Worm (Caenorhabditis elegans) whole organism, L4 larva: ENCODE data around the gene F59A6.2.
A peak's percentile ranks its signal among the peaks of the same experiment; 100 is the strongest.

ENCODE experiments used
- T20F7.1 ChIP-seq: fragments of 200-800 bp; sonication (Bioruptor generic); optimal IDR thresholded peaks from 2 replicates; lab custom pipeline; 2018; ENCODE audit warnings: mild to moderate bottlenecking, missing genetic modification characterization, missing compliant biosample characterization
- ces-1 ChIP-seq: fragments of 150-350 bp; sonication (generic microtip); optimal IDR thresholded peaks from 4 replicates; lab custom pipeline; 2014; ENCODE audit warnings: missing biosample characterization, missing genetic modification reagents, missing genetic modification characterization
- hlh-11 ChIP-seq: fragments of 200-800 bp; sonication (Bioruptor generic); optimal IDR thresholded peaks from 2 replicates; lab custom pipeline; 2018; ENCODE audit warnings: mild to moderate bottlenecking, missing genetic modification characterization, missing compliant biosample characterization
- hlh-30 ChIP-seq: sonication (generic microtip); optimal IDR thresholded peaks from 2 replicates; lab custom pipeline; 2017; ENCODE audit warnings: antibody characterized with exemption, mild to moderate bottlenecking, missing genetic modification characterization, missing compliant biosample characterization; ENCODE audit not compliant: insufficient read depth
- jun-1 ChIP-seq: fragments of 150-350 bp; optimal IDR thresholded peaks from 2 replicates; lab custom pipeline; 2014; ENCODE audit warnings: missing biosample characterization, missing genetic modification reagents, missing genetic modification characterization
- lin-29 ChIP-seq: fragments of 200-800 bp; sonication (Bioruptor generic); IDR thresholded peaks from 2 replicates; pipeline ENCODE4 v1.3.6; 2022; ENCODE audit warnings: missing genetic modification reagents, missing genetic modification characterization, missing compliant biosample characterization
- lin-39 ChIP-seq: fragments of 150-350 bp; optimal IDR thresholded peaks from 2 replicates; lab custom pipeline; 2014; ENCODE audit warnings: missing biosample characterization, missing genetic modification reagents, missing genetic modification characterization
- pha-4 ChIP-seq, 2 experiments: fragments of 150-350 bp in 1 of 2; fragments of 200-800 bp in 1 of 2; sonication (Bioruptor generic) in 1 of 2; IDR thresholded peaks in 1 of 2; optimal IDR thresholded peaks in 1 of 2; 2 replicates each; pipeline versions ENCODE4 v1.3.6 to Lab custom; 2014 to 2022; ENCODE audit warnings: missing genetic modification characterization in 2 of 2, missing genetic modification reagents in 2 of 2, missing biosample characterization in 1 of 2, missing compliant biosample characterization in 1 of 2
- pqm-1 ChIP-seq: sonication (generic microtip); optimal IDR thresholded peaks from 2 replicates; lab custom pipeline; 2017; ENCODE audit warnings: missing biosample characterization, missing genetic modification characterization
- rbr-2 ChIP-seq: sonication (generic microtip); optimal IDR thresholded peaks from 2 replicates; lab custom pipeline; 2016; ENCODE audit warnings: missing genotype, missing genetic modification characterization, missing compliant biosample characterization
- skn-1 ChIP-seq: fragments of 150-350 bp; optimal IDR thresholded peaks from 2 replicates; lab custom pipeline; 2014; ENCODE audit warnings: missing biosample characterization, missing genetic modification characterization
- unc-62 ChIP-seq, 3 experiments: fragments of 150-350 bp in 1 of 3; sonication (generic microtip); optimal IDR thresholded peaks in 2 of 3; peaks in 1 of 3; 1 replicate in 1 of 3; 2 replicates in 2 of 3; lab custom pipeline; 2014 to 2017; ENCODE audit warnings: missing biosample characterization in 3 of 3, missing genetic modification characterization in 3 of 3, missing genetic modification reagents in 3 of 3, missing genotype in 1 of 3
- ztf-11 ChIP-seq: fragments of 150-350 bp; optimal IDR thresholded peaks from 2 replicates; lab custom pipeline; 2014; ENCODE audit warnings: missing biosample characterization, missing genetic modification characterization

- TF ChIP-seq lin-39 (tag; lab: Kevin White, UChicago) (no peak), jun-1 (tag; lab: Kevin White, UChicago) (no peak), T20F7.1 (no peak), rbr-2 (tag; lab: Kevin White, UChicago) (no peak), hlh-11 (tag; lab: Kevin White, UChicago) (peak; percentile 10), ces-1 (GFP tag; lab: Kevin White, UChicago) (no peak), ztf-11 (tag; lab: Kevin White, UChicago) (no peak), skn-1 (tag; lab: Kevin White, UChicago) (no peak), pha-4 (GFP tag; IDR thresholded peaks at IDR 0.05; lab: Robert Waterston, UW) (no peak), pha-4 (tag; optimal IDR thresholded peaks at IDR 0.05; lab: Kevin White, UChicago) (no peak), pqm-1 (tag; lab: Kevin White, UChicago) (peak; percentile 79), hlh-30 (no peak), unc-62 (GFP tag; optimal IDR thresholded peaks at IDR 0.05 in 1 of 2; lab: Kevin White, UChicago) (no peak), unc-62 (tag; optimal IDR thresholded peaks at IDR 0.05; lab: Kevin White, UChicago) (no peak), lin-29 (GFP tag; lab: Robert Waterston, UW) (no peak)
Observed at ce11 chrII:5022381-5022855, 7.9 kb downstream of the F59A6.2 start, which contains the start of the genes nsy-1 and F59A6.13.
